Worm (Caenorhabditis elegans) whole organism, young adult: ENCODE results near the gene tth-1.

Source experiments
- B0019.2 ChIP-seq: fragments of 200-800 bp; sonication (Bioruptor generic); conservative IDR thresholded peaks from 2 replicates; pipeline ENCODE4 v1.3.6; 2022; ENCODE audit warnings: missing genetic modification reagents, missing genetic modification characterization, missing compliant biosample characterization
- C06A6.2 ChIP-seq: fragments of 200-800 bp; sonication (Bioruptor generic); conservative IDR thresholded peaks from 2 replicates; pipeline ENCODE4 v1.3.6; 2022; ENCODE audit warnings: missing genetic modification characterization, missing compliant biosample characterization
- F55B11.4 ChIP-seq: sonication (generic microtip); optimal IDR thresholded peaks from 2 replicates; lab custom pipeline; 2016; ENCODE audit warnings: missing compliant biosample characterization, missing genetic modification characterization, borderline replicate concordance; ENCODE audit not compliant: insufficient read depth
- Y53F4B.3 ChIP-seq: fragments of 200-800 bp; sonication (Bioruptor generic); IDR thresholded peaks from 2 replicates; pipeline ENCODE4 v1.3.6; 2022; ENCODE audit warnings: missing genetic modification reagents, missing genetic modification characterization, missing compliant biosample characterization
- Y67H2A.10 ChIP-seq: fragments of 200-800 bp; sonication (Bioruptor generic); conservative IDR thresholded peaks from 2 replicates; pipeline ENCODE4 v1.3.6; 2022; ENCODE audit warnings: missing genetic modification reagents, missing genetic modification characterization, missing compliant biosample characterization
- ama-1 ChIP-seq, 3 experiments: fragments of 150-350 bp in 1 of 3; sonication (generic microtip) in 2 of 3; optimal IDR thresholded peaks; 2 replicates each; lab custom pipeline; 2014 to 2018; ENCODE audit warnings: missing biosample characterization in 2 of 3, missing genetic modification characterization in 2 of 3, missing genetic modification reagents in 2 of 3
- gei-17 ChIP-seq: fragments of 200-800 bp; sonication (Bioruptor generic); optimal IDR thresholded peaks from 2 replicates; lab custom pipeline; 2018; ENCODE audit warnings: mild to moderate bottlenecking, missing genetic modification characterization, missing compliant biosample characterization
- hlh-12 ChIP-seq: sonication (generic microtip); optimal IDR thresholded peaks from 2 replicates; lab custom pipeline; 2016; ENCODE audit warnings: missing genetic modification characterization, missing compliant biosample characterization
- let-526 ChIP-seq: fragments of 200-800 bp; sonication (Bioruptor generic); IDR thresholded peaks from 2 replicates; pipeline ENCODE4 v1.3.6; 2022; ENCODE audit warnings: missing genetic modification reagents, missing genetic modification characterization, missing compliant biosample characterization
- lin-26 ChIP-seq: fragments of 200-800 bp; sonication (Bioruptor generic); IDR thresholded peaks from 2 replicates; pipeline ENCODE4 v1.3.6; 2022; ENCODE audit warnings: missing genetic modification reagents, missing genetic modification characterization, missing compliant biosample characterization
- madf-3 ChIP-seq: fragments of 200-800 bp; sonication (Bioruptor generic); IDR thresholded peaks from 2 replicates; pipeline ENCODE4 v1.3.6; 2022; ENCODE audit warnings: missing genetic modification reagents, missing genetic modification characterization, missing compliant biosample characterization
- nfya-2 ChIP-seq: fragments of 200-800 bp; sonication (Bioruptor generic); IDR thresholded peaks from 2 replicates; pipeline ENCODE4 v1.3.6; 2022; ENCODE audit warnings: missing genetic modification reagents, missing genetic modification characterization, missing compliant biosample characterization
- sdz-38 ChIP-seq: sonication (generic microtip); optimal IDR thresholded peaks from 2 replicates; lab custom pipeline; 2016; ENCODE audit warnings: missing genotype, missing genetic modification characterization, missing compliant biosample characterization
- ztf-28 ChIP-seq: fragments of 200-800 bp; sonication (Bioruptor generic); IDR thresholded peaks from 2 replicates; pipeline ENCODE4 v1.3.6; 2022; ENCODE audit warnings: missing genetic modification reagents, missing genetic modification characterization, missing compliant biosample characterization

DNA sequence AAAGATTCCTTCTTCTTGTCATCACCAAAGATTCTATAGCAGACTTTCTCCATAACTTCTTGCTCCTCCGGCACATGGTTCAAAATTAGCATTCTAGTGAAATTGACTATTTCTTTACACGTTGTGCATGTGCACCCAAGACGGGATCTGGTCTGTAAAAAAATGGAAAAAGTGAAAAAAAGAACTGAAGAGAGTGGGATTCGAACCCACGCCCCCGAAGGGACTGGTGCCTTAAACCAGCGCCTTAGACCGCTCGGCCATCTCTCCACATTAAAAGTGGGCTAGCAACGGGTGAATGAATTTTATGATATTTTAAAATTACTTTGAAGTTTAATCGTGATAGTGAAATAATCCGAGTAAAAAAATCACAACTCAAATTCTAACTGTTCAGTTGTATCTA, 5.8 kb downstream of the tth-1 start:
- TF ChIP-seq F55B11.4 (tag; lab: Kevin White, UChicago) (no peak), ztf-28 (GFP tag; lab: Robert Waterston, UW) (no peak), hlh-12 (no peak), sdz-38 (tag; lab: Kevin White, UChicago) (no peak), gei-17 (GFP tag; lab: Kevin White, UChicago) (no peak), lin-26 (peak; percentile 77), let-526 (GFP tag; lab: Robert Waterston, UW) (no peak), madf-3 (GFP tag; lab: Robert Waterston, UW) (no peak), nfya-2 (GFP tag; lab: Robert Waterston, UW) (no peak), ama-1 (optimal IDR thresholded peaks at IDR 0.05; lab: Kevin White, UChicago) (no peak), ama-1 (GFP tag; optimal IDR thresholded peaks at IDR 0.05; lab: Kevin White, UChicago) (no peak), B0019.2 (GFP tag; lab: Robert Waterston, UW) (no peak), Y53F4B.3 (no peak), C06A6.2 (GFP tag; lab: Robert Waterston, UW) (no peak), Y67H2A.10 (GFP tag; lab: Robert Waterston, UW) (no peak)
